Worm (Caenorhabditis elegans): ENCODE measurements around the gene srh-140.

The srh-140 gene

DNA sequence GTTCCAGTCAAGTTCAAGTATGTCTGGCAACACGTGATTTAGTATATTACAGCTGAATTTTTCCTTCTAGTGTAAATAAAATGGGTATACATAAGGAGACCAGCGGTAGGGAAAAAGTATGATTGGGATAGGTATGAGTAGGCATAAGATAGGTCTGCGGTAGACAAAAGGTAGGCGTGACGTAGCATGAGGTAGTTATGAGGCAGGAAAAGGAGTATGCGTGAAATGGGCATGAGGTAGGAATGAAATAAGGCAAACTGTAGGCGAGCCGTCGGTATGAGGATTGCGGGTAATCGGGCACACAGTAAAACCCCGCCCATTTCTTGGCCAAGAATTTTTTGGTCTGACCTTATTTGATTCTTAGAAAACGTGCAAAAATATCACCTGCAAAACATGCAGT, 557 bp upstream of the srh-140 start:
- TF ChIP-seq fax-1 (tag; optimal IDR thresholded peaks at IDR 0.05): no peak
- TF ChIP-seq elt-2 (tag; optimal IDR thresholded peaks at IDR 0.05): no peak
- no peak for TF ChIP-seq lim-6 (tag; optimal IDR thresholded peaks at IDR 0.05)
- TF ChIP-seq unc-3 (GFP tag; conservative IDR thresholded peaks at IDR 0.05): no peak
- TF ChIP-seq unc-3 (tag; optimal IDR thresholded peaks at IDR 0.05): no peak
- no peak for TF ChIP-seq ceh-6 (GFP tag; optimal IDR thresholded peaks at IDR 0.05)
- no peak for TF ChIP-seq dmd-4 (tag; optimal IDR thresholded peaks at IDR 0.05; ENCODE audit: borderline replicate concordance)
- no peak for TF ChIP-seq fkh-6 (tag; optimal IDR thresholded peaks at IDR 0.05)
- no peak for TF ChIP-seq syd-9 (tag; optimal IDR thresholded peaks at IDR 0.05)
- no peak for TF ChIP-seq ama-1 (optimal IDR thresholded peaks at IDR 0.05)
- no peak for TF ChIP-seq unc-86 (tag; optimal IDR thresholded peaks at IDR 0.05)
- no peak for TF ChIP-seq nhr-11 (tag; optimal IDR thresholded peaks at IDR 0.05)
- TF ChIP-seq ceh-22 (tag; optimal IDR thresholded peaks at IDR 0.05): no peak
- TF ChIP-seq K02D7.2 (tag; optimal IDR thresholded peaks at IDR 0.05): no peak
- TF ChIP-seq ceh-48 (tag; optimal IDR thresholded peaks at IDR 0.05): no peak
- TF ChIP-seq eyg-1 (tag; optimal IDR thresholded peaks at IDR 0.05): no peak

DNA sequence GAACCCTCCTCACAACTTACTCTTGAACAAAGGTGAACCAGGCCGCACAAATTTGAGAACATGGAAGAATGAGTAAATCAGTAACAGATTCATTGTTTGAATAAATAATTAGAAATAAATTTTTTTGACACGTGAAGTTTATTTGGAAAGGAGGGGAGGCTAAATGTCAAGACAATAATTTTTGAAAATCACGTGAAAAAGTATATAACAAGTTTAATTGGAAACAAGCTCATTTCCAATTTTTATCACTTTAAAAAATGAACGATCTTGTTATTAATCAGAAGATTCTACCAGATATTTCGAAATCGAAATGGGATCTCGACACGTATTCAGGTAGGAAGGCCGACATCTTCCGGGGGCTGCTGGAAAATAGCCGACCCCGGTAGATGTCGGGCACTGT, 4.6 kb downstream of the srh-140 start, which contains the start of the genes irld-57 and sfxn-1.3:
TSS of gene irld-57 (minus strand) at position 101 of the 400 bp plus-strand sequence.
TSS of gene sfxn-1.3 (plus strand) at position 232 of the 400 bp plus-strand sequence.
- TF ChIP-seq pha-4 (tag; optimal IDR thresholded peaks at IDR 0.05) (no peak), unc-3 (GFP tag; conservative IDR thresholded peaks at IDR 0.05) (no peak), unc-3 (tag; optimal IDR thresholded peaks at IDR 0.05) (no peak), ref-2 (tag; optimal IDR thresholded peaks at IDR 0.05) (no peak), ceh-30 (tag; optimal IDR thresholded peaks at IDR 0.05) (no peak), nhr-232 (tag; optimal IDR thresholded peaks at IDR 0.05) (no peak), rnt-1 (tag; optimal IDR thresholded peaks at IDR 0.05) (no peak), lim-6 (tag; optimal IDR thresholded peaks at IDR 0.05) (no peak), hlh-6 (tag; optimal IDR thresholded peaks at IDR 0.05) (no peak), pax-1 (tag; optimal IDR thresholded peaks at IDR 0.05) (no peak), unc-42 (tag; optimal IDR thresholded peaks at IDR 0.05) (no peak), nhr-11 (tag; optimal IDR thresholded peaks at IDR 0.05) (no peak), fkh-6 (tag; optimal IDR thresholded peaks at IDR 0.05) (no peak), C38D4.7 (GFP tag; optimal IDR thresholded peaks at IDR 0.05) (no peak), ama-1 (optimal IDR thresholded peaks at IDR 0.05) (no peak), syd-9 (tag; optimal IDR thresholded peaks at IDR 0.05) (no peak), dmd-4 (tag; optimal IDR thresholded peaks at IDR 0.05; ENCODE audit: borderline replicate concordance) (no peak), ceh-24 (tag; optimal IDR thresholded peaks at IDR 0.05) (no peak), mec-3 (tag; optimal IDR thresholded peaks at IDR 0.05; ENCODE audit: borderline replicate concordance) (no peak)

DNA sequence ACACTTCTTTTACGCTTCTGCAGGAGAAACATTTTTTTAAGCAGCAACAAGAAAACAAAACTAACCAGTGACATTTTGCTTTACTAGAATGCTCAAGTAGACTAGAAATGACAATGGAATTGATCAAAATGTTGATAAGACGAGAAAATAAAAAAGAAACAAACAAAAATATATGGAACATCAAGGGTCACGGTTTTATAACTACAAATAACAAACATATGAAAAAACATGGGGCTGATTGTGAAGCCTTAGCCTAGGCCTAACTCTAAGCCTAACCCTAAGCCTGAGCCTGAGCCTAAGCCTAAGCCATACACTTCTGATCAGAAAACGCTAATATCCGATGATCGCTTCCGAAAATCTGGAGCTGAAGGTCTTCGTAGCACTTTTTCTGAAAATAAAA, 8.5 kb downstream of the srh-140 start, which contains the start of gene Y6E2A.10:
TSS of gene Y6E2A.10 (minus strand) at position 101 of the 400 bp plus-strand sequence.
- TF ChIP-seq sox-2 (GFP tag; IDR thresholded peaks at IDR 0.05): no peak
- no peak for TF ChIP-seq ama-1 (optimal IDR thresholded peaks at IDR 0.05)
- no peak for TF ChIP-seq hlh-13 (GFP tag; optimal IDR thresholded peaks at IDR 0.05)

DNA sequence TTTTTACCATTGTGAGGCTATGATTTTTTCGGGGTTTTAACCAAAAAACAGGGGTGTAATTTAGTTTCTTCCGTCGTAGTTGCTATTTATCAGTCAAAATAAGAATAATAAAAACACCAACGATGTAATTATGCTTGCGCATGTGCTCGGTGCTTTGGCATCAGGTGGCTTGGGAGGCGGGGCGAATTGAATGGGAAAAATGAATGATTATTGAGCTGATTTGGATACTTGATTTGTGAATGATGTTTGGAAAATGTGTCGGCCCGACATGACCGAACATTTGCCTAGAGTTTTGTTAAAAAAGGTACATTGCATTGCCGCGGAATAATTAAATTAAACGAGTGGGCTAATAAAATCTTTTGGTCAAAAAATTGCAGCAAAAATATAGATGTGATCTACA, 10.2 kb downstream of the srh-140 start, which contains the start of gene str-38:
TSS of gene str-38 (minus strand) at position 101 of the 400 bp plus-strand sequence.
- TF ChIP-seq pqm-1 (tag; optimal IDR thresholded peaks at IDR 0.05) (no peak), pag-3 (tag; optimal IDR thresholded peaks at IDR 0.05; ENCODE audit: borderline replicate concordance) (no peak), ceh-34 (tag; optimal IDR thresholded peaks at IDR 0.05) (no peak)

DNA sequence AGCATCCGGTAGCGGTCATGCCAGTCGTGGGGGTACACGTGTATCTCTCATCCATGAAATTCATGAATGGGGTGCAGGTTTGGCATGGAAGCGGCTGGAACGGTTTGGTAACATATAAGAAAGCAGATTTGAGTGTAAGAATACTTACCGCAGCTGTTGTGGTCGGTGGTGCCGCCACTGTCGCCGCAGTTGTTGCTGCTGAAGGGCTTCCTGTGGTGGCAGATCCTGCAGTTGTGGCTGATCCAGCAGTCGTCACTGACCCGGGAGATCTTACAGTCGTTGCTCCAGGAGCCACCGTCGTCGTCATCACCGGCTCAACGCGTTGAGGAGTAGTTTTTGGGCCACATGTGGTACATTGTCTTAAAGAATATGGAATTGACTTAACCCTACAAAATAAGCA, 11.0 kb downstream of the srh-140 start:
- TF ChIP-seq ref-2 (tag; optimal IDR thresholded peaks at IDR 0.05): no peak
- no peak for TF ChIP-seq ets-4 (tag; optimal IDR thresholded peaks at IDR 0.05)
- no peak for TF ChIP-seq ceh-30 (tag; optimal IDR thresholded peaks at IDR 0.05)
- no peak for TF ChIP-seq nhr-11 (tag; optimal IDR thresholded peaks at IDR 0.05)
- TF ChIP-seq C38D4.7 (GFP tag; optimal IDR thresholded peaks at IDR 0.05): no peak
- TF ChIP-seq lim-6 (tag; optimal IDR thresholded peaks at IDR 0.05): no peak
- no peak for TF ChIP-seq F13H6.1 (tag; optimal IDR thresholded peaks at IDR 0.05)
- TF ChIP-seq elt-4 (tag; optimal IDR thresholded peaks at IDR 0.05): no peak
- TF ChIP-seq lin-11 (tag; optimal IDR thresholded peaks at IDR 0.05): no peak
- TF ChIP-seq hlh-6 (tag; optimal IDR thresholded peaks at IDR 0.05): no peak
- TF ChIP-seq che-1 (tag; optimal IDR thresholded peaks at IDR 0.05): no peak
- no peak for TF ChIP-seq nfya-1 (tag; optimal IDR thresholded peaks at IDR 0.05)
- TF ChIP-seq fkh-6 (tag; optimal IDR thresholded peaks at IDR 0.05): no peak
- TF ChIP-seq unc-42 (tag; optimal IDR thresholded peaks at IDR 0.05): no peak
- no peak for TF ChIP-seq ttx-3 (tag; optimal IDR thresholded peaks at IDR 0.05)
- no peak for TF ChIP-seq K09A11.1 (tag; optimal IDR thresholded peaks at IDR 0.05; ENCODE audit: insufficient read depth)
- TF ChIP-seq elt-2 (tag; optimal IDR thresholded peaks at IDR 0.05): no peak
- TF ChIP-seq pha-4 (tag; optimal IDR thresholded peaks at IDR 0.05): no peak
- no peak for TF ChIP-seq pag-3 (tag; optimal IDR thresholded peaks at IDR 0.05; ENCODE audit: borderline replicate concordance)

Measured in whole organism, late embryonic.